Fruit fly (Drosophila melanogaster) Kc167 (cell line): Measurements from ENCODE around the gene bb8.

Source experiments
- Myc ChIP-seq: fragments of >200 bp; optimal IDR thresholded peaks from 2 replicates; lab custom pipeline; 2017; ENCODE audit warnings: missing external identifiers
- Sin3A ChIP-seq: fragments of >200 bp; optimal IDR thresholded peaks from 2 replicates; lab custom pipeline; 2018; ENCODE audit warnings: missing external identifiers
- h ChIP-seq: fragments of >200 bp; optimal IDR thresholded peaks from 3 replicates; lab custom pipeline; 2018; ENCODE audit warnings: missing external identifiers
- insv ChIP-seq: fragments of >200 bp; optimal IDR thresholded peaks from 3 replicates; lab custom pipeline; 2018; ENCODE audit warnings: missing external identifiers
- psq ChIP-seq: fragments of >200 bp; optimal IDR thresholded peaks from 2 replicates; lab custom pipeline; 2017; ENCODE audit warnings: missing external identifiers
- ttk ChIP-seq: sonication (Bioruptor generic); optimal IDR thresholded peaks from 2 replicates; lab custom pipeline; 2017; ENCODE audit warnings: missing external identifiers

Gene bb8

DNA sequence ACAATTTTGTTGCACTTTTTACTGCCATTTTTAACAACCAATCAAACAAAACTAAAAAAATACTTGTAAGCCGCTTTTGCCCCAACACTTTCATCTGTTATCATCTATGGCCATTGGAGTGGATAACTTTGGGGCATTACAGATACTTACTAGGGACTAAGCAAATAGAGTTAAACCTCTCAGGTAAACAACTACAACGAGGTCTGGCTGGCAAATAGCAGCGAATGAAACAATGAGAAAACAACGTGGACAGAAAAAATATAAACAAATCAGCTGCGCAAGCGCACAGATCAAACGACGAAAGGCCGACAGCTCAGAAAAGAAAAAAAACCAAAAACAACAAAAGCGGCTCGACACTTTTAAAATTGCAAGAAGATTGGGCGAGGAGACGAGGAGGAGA is 12.2 kb upstream of the bb8 start:
- TF ChIP-seq ttk (lab: Kevin White, UChicago) = no peak
- no peak for TF ChIP-seq Sin3A (lab: Kevin White, UChicago)
- no peak for TF ChIP-seq insv (lab: Kevin White, UChicago)
- TF ChIP-seq Myc = no peak
- TF ChIP-seq h = no peak
- TF ChIP-seq psq (lab: Kevin White, UChicago) = no peak

DNA sequence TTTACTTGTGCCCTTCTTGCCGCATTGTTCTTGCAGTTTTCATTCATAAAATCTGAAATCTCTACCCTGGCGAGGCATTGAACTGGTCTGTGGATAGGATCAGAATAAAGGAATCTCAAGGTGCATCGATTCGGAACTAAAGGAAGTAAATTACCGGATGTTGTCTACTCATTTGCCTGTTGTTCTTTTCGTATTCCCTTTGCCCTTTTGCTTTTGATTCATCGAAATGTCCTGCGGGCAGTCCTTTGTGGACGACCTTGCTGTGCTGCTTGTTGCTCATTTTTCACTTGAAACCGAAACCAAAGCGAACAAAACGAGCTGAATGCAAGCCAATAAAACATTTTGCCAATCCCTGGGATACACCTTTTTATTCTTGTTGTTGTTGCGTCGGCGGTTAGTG is 11.3 kb upstream of the bb8 start:
- no peak for TF ChIP-seq insv (lab: Kevin White, UChicago)
- no peak for TF ChIP-seq h
- no peak for TF ChIP-seq ttk (lab: Kevin White, UChicago)
- no peak for TF ChIP-seq psq (lab: Kevin White, UChicago)
- no peak for TF ChIP-seq Myc
- no peak for TF ChIP-seq Sin3A (lab: Kevin White, UChicago)

DNA sequence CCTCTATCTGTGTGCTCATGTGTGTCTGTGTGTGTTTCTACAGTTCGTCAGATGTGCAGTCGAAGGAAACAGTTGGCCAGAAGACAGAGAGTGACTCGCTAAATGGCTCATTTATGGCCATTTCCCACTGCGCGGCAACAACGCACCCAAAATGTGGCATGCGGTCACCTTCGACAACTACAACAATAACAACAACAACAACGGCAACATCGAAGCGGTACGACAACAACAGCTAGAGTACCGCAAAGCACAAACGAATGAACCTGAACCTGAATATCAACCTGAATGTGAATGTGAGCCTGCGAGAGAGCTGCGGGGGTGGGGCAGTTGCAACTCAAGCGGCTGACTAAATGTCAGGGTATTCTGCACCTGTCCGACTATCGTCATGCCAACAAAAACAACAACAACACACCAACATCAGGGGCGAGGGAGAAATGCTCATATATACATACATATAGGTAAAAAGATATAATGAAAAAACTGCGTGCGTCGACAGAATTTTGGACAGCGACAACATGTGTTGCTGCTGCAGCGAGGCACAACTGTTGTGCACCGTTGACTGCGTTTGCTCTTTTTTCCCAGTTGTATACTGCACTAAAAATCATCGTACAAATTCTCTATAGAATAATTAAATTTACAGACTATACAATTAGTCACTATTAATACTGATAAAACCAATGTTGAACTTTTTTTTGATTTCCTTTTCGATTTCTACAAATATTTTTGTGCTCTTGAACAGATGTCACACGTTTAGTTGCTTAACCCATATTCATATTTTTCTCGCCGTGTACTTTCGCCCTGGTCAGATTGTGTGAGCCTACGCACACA is 10.3 kb upstream of the bb8 start:
- TF ChIP-seq ttk (lab: Kevin White, UChicago) = no peak
- TF ChIP-seq Myc = no peak
- no peak for TF ChIP-seq psq (lab: Kevin White, UChicago)
- TF ChIP-seq Sin3A (lab: Kevin White, UChicago) = no peak
- TF ChIP-seq h = no peak
- TF ChIP-seq insv (lab: Kevin White, UChicago) = no peak

DNA sequence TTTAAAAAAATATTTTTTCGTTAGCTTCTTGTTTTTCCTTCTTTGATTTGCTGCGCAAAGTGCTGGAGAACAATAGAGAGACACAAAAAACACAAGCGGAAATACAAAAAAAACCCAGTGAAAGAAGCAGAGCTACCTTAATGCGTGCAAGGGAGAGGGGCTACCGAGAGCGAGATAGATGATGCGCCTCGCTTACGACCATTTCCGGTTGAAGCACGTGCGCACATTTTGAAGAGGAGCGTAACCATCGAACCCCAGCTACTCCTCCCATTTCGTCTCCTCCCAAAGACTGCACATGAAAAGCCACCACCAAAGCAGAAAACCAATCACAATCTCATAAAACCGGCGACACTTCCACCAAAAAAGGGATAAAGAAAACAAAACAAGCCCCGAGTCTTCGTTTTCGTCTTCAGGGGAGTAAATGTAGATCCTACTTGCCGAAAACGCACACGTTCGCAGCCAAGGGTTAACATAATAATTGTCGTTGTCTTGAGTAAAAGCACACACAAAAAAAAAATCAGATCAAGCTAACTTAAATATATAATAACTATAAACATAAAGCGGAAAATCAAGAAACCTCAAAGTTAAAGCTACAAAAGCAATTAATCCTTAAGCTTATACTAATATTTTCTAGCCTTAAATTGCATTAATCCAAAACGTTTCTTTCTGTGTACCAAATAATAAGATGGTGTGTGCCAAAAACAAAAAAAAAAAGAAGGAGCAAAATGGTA is 7.3 kb upstream of the bb8 start:
- TF ChIP-seq Myc (no peak), insv (lab: Kevin White, UChicago) (no peak), h (no peak), Sin3A (lab: Kevin White, UChicago) (no peak), ttk (lab: Kevin White, UChicago) (no peak), psq (lab: Kevin White, UChicago) (no peak)

DNA sequence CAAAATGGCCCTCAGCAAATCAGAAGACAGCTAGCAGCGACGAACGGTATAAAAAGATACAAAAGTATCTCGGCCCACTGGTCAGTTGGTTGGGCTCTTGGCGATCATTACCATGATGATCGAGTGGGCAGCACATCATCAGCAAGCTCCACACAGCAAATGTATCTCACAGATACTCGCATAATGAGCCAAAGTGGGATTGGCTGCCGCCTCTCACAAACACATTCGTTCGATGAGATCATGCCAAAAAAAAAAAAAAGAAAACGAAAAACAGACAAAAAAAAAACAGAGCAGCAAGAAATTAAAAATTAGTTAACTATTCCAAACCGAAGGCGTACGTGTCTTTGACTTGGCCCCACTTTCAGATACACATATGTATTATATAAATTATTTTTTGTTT is 6.2 kb upstream of the bb8 start:
- TF ChIP-seq ttk (lab: Kevin White, UChicago) (no peak), Myc (no peak), psq (lab: Kevin White, UChicago) (no peak), insv (lab: Kevin White, UChicago) (no peak), h (no peak), Sin3A (lab: Kevin White, UChicago) (no peak)

DNA sequence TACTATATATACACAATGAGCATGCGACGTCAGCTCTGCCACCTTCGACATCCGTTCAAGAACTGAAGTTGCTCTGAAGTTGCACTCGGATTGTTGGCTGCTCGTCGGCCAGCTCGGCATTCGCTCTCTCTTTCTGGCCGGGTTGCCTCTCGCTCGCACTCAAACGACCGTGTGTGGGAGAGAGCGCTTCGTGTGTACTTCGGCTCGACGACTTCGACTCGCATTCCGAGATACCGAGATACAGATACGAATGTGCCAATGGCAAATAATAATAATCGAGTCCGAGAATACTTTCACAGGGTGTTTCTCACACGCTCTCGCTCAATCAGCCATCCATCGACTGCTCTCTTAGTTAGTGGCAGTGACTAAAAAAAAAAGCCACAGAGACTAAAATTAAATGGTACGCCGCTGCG is 5.4 kb upstream of the bb8 start:
- TF ChIP-seq h (no peak), Myc (no peak), ttk (lab: Kevin White, UChicago) (no peak), insv (lab: Kevin White, UChicago) (no peak), Sin3A (lab: Kevin White, UChicago) (no peak), psq (lab: Kevin White, UChicago) (no peak)

DNA sequence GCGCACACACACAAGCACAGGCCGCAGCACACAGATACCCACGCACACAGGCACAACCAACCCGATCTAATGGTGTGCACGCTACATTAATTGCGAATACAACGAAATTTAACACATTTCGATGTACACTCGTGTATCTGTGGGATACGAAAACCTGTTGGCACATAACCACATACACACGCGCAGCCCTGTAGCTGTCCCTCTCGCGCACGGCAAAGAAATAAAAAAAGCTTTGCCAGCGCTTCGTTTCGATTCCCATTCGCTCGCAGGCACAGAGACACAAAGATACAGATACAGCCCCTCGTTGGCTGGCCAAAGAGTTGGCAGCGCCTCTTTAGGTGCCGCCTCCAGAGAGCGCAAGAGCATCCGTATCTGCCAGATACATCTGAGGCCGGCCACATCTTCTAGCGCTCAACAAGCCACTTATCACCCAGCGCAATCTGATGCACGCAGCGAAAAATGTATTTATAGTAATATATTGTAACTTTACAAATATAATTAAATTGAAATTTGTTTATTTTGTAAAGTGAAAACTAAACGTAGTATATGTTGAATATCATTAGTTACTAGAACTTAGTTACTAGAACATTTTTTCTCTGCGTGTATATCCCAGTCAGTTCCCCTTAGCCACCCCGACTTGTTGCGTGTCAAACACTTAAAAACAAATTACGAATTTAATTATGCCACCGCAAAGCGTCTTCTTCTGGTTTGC is 3.2 kb upstream of the bb8 start:
- TF ChIP-seq Sin3A (lab: Kevin White, UChicago) (no peak), psq (lab: Kevin White, UChicago) (no peak), Myc (no peak), insv (lab: Kevin White, UChicago) (no peak), h (no peak), ttk (lab: Kevin White, UChicago) (no peak)

DNA sequence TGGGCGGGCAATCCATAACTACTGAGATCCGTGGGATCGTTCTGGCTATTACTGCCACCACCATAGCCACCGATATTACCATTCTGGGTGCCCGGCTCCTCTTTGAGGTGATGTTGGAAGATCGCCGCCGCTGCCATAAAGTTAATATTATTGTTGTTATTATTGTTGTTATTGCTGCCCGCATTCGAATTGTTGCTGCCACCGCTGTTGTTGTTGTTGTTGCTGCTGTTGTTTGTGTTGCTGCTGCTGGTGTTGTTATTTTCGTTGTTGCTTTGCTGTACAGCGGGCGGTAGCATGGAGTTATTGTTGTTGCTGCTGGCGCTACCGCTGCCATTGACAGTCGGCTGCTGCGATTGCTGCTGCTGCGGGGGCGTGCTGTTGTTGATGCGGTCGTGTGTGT is 2.3 kb upstream of the bb8 start:
- TF ChIP-seq insv (lab: Kevin White, UChicago) (no peak), Myc (no peak), psq (lab: Kevin White, UChicago) (no peak), ttk (lab: Kevin White, UChicago) (no peak), Sin3A (lab: Kevin White, UChicago) (no peak), h (no peak)

DNA sequence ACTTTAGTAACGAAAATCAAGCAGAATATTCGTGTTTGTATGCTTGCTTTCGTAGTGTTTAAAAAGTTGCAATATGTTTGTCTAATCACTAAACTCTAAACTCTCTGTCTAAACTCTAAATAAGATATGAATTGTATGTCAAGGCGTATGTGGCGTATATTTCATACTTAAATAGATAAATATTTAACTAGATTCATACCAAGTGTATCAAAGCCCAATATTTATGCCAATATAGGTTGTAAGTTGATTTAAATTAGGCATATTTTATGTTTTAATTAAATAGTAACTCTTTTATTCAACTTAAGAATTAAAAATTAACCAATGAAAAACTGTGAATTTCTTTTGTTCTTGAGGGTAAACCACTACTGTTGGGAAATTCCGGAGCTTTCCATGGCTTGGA is 2.0 kb downstream of the bb8 start, which contains the start of gene wam:
TSS of gene wam (minus strand) at position 101 of the 400 bp plus-strand sequence.
- TF ChIP-seq insv (lab: Kevin White, UChicago) = no peak
- TF ChIP-seq Myc = no peak
- no peak for TF ChIP-seq psq (lab: Kevin White, UChicago)
- no peak for TF ChIP-seq ttk (lab: Kevin White, UChicago)
- no peak for TF ChIP-seq Sin3A (lab: Kevin White, UChicago)
- no peak for TF ChIP-seq h

DNA sequence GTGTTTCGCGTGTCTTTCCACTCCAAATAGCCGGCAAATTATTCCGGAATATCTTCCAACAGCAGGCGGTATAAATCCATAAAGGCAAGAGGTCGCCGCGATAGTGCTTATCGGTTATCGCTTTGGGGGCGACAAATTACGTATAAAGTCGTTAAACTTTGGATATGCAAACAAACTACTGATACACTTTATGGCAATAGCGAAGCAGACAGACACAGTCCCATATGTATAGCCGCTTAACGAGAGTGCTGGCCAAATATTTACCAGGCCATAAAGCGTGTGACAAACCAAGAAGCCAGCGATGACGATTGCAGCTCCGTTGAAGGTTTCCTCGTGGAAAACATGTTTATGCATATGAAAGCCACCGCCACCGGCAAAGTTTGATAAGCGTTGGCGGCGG is 5.7 kb downstream of the bb8 start:
- TF ChIP-seq h (no peak), Myc (no peak), insv (lab: Kevin White, UChicago) (no peak), ttk (lab: Kevin White, UChicago) (no peak), psq (lab: Kevin White, UChicago) (no peak), Sin3A (lab: Kevin White, UChicago) (no peak)

DNA sequence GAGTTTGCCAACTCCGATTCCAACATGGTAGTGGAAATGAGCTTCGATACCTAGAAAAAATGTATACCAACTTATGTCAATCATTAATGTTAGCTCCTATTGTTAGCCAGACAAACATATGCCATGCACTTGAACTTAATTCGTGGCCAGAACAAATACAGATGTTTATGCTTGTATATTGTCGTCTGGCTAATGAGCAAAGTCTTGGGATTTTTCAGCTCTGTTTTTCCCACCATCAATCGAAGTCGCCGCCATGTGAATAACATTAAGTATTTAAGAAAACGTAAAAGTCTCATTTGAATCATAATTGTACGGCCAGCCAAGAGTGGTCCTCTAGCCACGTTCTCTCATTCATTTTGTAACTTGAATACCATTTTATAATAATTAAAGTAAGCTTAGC is 6.3 kb downstream of the bb8 start, which contains the start of gene CG6763:
TSS of gene CG6763 (plus strand) at position 301 of the 400 bp plus-strand sequence.
- no peak for TF ChIP-seq Myc
- TF ChIP-seq psq (lab: Kevin White, UChicago) = no peak
- no peak for TF ChIP-seq Sin3A (lab: Kevin White, UChicago)
- no peak for TF ChIP-seq h
- TF ChIP-seq insv (lab: Kevin White, UChicago) = no peak
- no peak for TF ChIP-seq ttk (lab: Kevin White, UChicago)
